Fruit fly (Drosophila melanogaster) whole organism, embryonic: Measurements from ENCODE around the gene CG14230.

ENCODE experiments used
- Aef1 ChIP-seq: fragments of 200-800 bp; sonication (Bioruptor generic); IDR thresholded peaks from 3 replicates; pipeline ENCODE4 v1.3.6; 2022; ENCODE audit warnings: missing biosample characterization, missing genetic modification characterization
- BtbVII ChIP-seq: fragments of 200-800 bp; sonication (Bioruptor generic); optimal IDR thresholded peaks from 3 replicates; lab custom pipeline; 2017; ENCODE audit warnings: missing biosample characterization, mild to moderate bottlenecking, missing genetic modification characterization
- CG10209 ChIP-seq: fragments of 200-800 bp; sonication (Bioruptor generic); optimal IDR thresholded peaks from 3 replicates; lab custom pipeline; 2017; ENCODE audit warnings: missing biosample characterization, mild to moderate bottlenecking, missing genetic modification characterization, missing genetic modification reagents
- CG12744 ChIP-seq: fragments of 200-800 bp; sonication (Bioruptor generic); optimal IDR thresholded peaks from 2 replicates; lab custom pipeline; 2016; ENCODE audit warnings: missing biosample characterization, missing genetic modification characterization
- CG13287 ChIP-seq: fragments of 200-800 bp; sonication (Bioruptor generic); IDR thresholded peaks from 2 replicates; pipeline ENCODE4 v1.3.6; 2022; ENCODE audit warnings: missing biosample characterization, missing genetic modification characterization; ENCODE audit not compliant: partially characterized antibody
- CG13624 ChIP-seq: fragments of 200-800 bp; sonication (Bioruptor generic); optimal IDR thresholded peaks from 2 replicates; lab custom pipeline; 2016; ENCODE audit warnings: missing biosample characterization, missing genetic modification characterization
- CG14441 ChIP-seq: fragments of 200-800 bp; sonication (Bioruptor generic); IDR thresholded peaks from 2 replicates; pipeline ENCODE4 v1.3.6; 2022; ENCODE audit warnings: missing biosample characterization, missing genetic modification characterization
- CG15269 ChIP-seq: fragments of 200-800 bp; sonication (Bioruptor generic); optimal IDR thresholded peaks from 2 replicates; lab custom pipeline; 2018; ENCODE audit warnings: missing biosample characterization, mild to moderate bottlenecking, missing genetic modification characterization, moderate library complexity
- CG15479 ChIP-seq: fragments of 200-800 bp; sonication (Bioruptor generic); optimal IDR thresholded peaks from 3 replicates; lab custom pipeline; 2019; ENCODE audit warnings: missing biosample characterization, mild to moderate bottlenecking, missing genetic modification characterization, moderate library complexity
- CG15514 ChIP-seq: fragments of 200-800 bp; sonication (Bioruptor generic); optimal IDR thresholded peaks from 3 replicates; lab custom pipeline; 2017; ENCODE audit warnings: missing biosample characterization, missing genetic modification characterization, mild to moderate bottlenecking, moderate library complexity, missing genetic modification reagents
- CG15601 ChIP-seq: fragments of 200-800 bp; sonication (Bioruptor generic); optimal IDR thresholded peaks from 3 replicates; lab custom pipeline; 2019; ENCODE audit warnings: missing biosample characterization, mild to moderate bottlenecking, missing genetic modification characterization, moderate library complexity
- CG17328 ChIP-seq: fragments of 200-800 bp; sonication (Bioruptor generic); IDR thresholded peaks from 2 replicates; pipeline ENCODE4 v1.3.6; 2022; ENCODE audit warnings: missing biosample characterization, missing genetic modification characterization
- CG17612 ChIP-seq: fragments of 200-800 bp; sonication (Bioruptor generic); IDR thresholded peaks from 2 replicates; pipeline ENCODE4 v1.3.6; 2022; ENCODE audit warnings: missing biosample characterization, missing genetic modification characterization
- CG30403 ChIP-seq: fragments of 200-800 bp; sonication (Bioruptor generic); optimal IDR thresholded peaks from 3 replicates; lab custom pipeline; 2016; ENCODE audit warnings: missing biosample characterization, missing genetic modification characterization
- CG31365 ChIP-seq: fragments of 200-800 bp; sonication (Bioruptor generic); optimal IDR thresholded peaks from 2 replicates; lab custom pipeline; 2018; ENCODE audit warnings: missing biosample characterization, mild to moderate bottlenecking, missing genetic modification characterization
- CG32772 ChIP-seq: fragments of 200-800 bp; sonication (Bioruptor generic); IDR thresholded peaks from 2 replicates; pipeline ENCODE4 v1.3.6; 2022; ENCODE audit warnings: missing biosample characterization, missing genetic modification characterization
- CG6272 ChIP-seq: fragments of 200-800 bp; sonication (Bioruptor generic); IDR thresholded peaks from 2 replicates; pipeline ENCODE4 v1.3.6; 2022; ENCODE audit warnings: missing biosample characterization, missing genetic modification characterization
- CG6689 ChIP-seq: fragments of 200-800 bp; sonication (Bioruptor generic); IDR thresholded peaks from 2 replicates; pipeline ENCODE4 v1.3.6; 2022; ENCODE audit warnings: missing biosample characterization, missing genetic modification characterization
- CG7372 ChIP-seq: fragments of 200-800 bp; sonication (Bioruptor generic); IDR thresholded peaks from 2 replicates; pipeline ENCODE4 v1.3.6; 2022; ENCODE audit warnings: missing biosample characterization, missing genetic modification characterization
- CG7928 ChIP-seq: fragments of 200-800 bp; sonication (Bioruptor generic); optimal IDR thresholded peaks from 2 replicates; lab custom pipeline; 2017; ENCODE audit warnings: missing biosample characterization, mild to moderate bottlenecking, missing genetic modification characterization
- CG7963 ChIP-seq: fragments of 200-800 bp; sonication (Bioruptor generic); IDR thresholded peaks from 3 replicates; pipeline ENCODE4 v1.3.6; 2022; ENCODE audit warnings: missing biosample characterization, missing genetic modification characterization; ENCODE audit not compliant: partially characterized antibody
- CG9817 ChIP-seq: fragments of 200-800 bp; sonication (Bioruptor generic); optimal IDR thresholded peaks from 2 replicates; lab custom pipeline; 2018; ENCODE audit warnings: missing biosample characterization, mild to moderate bottlenecking, missing genetic modification characterization, moderate library complexity
- CG9932 ChIP-seq: fragments of 200-800 bp; sonication (Bioruptor generic); IDR thresholded peaks from 2 replicates; pipeline ENCODE4 v1.3.6; 2022; ENCODE audit warnings: missing biosample characterization, missing genetic modification characterization
- Drgx ChIP-seq: fragments of 200-800 bp; sonication (Bioruptor generic); IDR thresholded peaks from 2 replicates; pipeline ENCODE4 v1.3.6; 2022; ENCODE audit warnings: missing biosample characterization, missing genetic modification characterization
- HHEX ChIP-seq: fragments of 200-800 bp; sonication (Bioruptor generic); optimal IDR thresholded peaks from 3 replicates; lab custom pipeline; 2017; ENCODE audit warnings: missing biosample characterization, mild to moderate bottlenecking, missing genetic modification characterization, missing genetic modification reagents
- Mad ChIP-seq: fragments of 200-800 bp; sonication (Bioruptor generic); optimal IDR thresholded peaks from 2 replicates; lab custom pipeline; 2016; ENCODE audit warnings: missing biosample characterization, missing genetic modification characterization
- Oli ChIP-seq: fragments of 200-800 bp; sonication (Bioruptor generic); optimal IDR thresholded peaks from 2 replicates; lab custom pipeline; 2018; ENCODE audit warnings: missing biosample characterization, mild to moderate bottlenecking, missing genetic modification characterization, moderate library complexity
- Opbp ChIP-seq: fragments of 200-800 bp; sonication (Bioruptor generic); IDR thresholded peaks from 3 replicates; pipeline ENCODE4 v1.3.6; 2022; ENCODE audit warnings: missing biosample characterization, missing genetic modification characterization; ENCODE audit not compliant: partially characterized antibody
- Optix ChIP-seq: fragments of 200-800 bp; sonication (Bioruptor generic); IDR thresholded peaks from 3 replicates; pipeline ENCODE4 v1.3.6; 2022; ENCODE audit warnings: missing biosample characterization, missing genetic modification characterization
- PHDP ChIP-seq: fragments of 200-800 bp; sonication (Bioruptor generic); optimal IDR thresholded peaks from 3 replicates; lab custom pipeline; 2018; ENCODE audit warnings: missing biosample characterization, mild to moderate bottlenecking, missing genetic modification characterization, moderate library complexity
- Rfx ChIP-seq: fragments of 200-800 bp; sonication (Bioruptor generic); IDR thresholded peaks from 2 replicates; pipeline ENCODE4 v1.3.6; 2022; ENCODE audit warnings: missing biosample characterization, missing genetic modification characterization
- Sin3A ChIP-seq: fragments of >200 bp; optimal IDR thresholded peaks from 2 replicates; lab custom pipeline; 2018
- br ChIP-seq: fragments of >200 bp; optimal IDR thresholded peaks from 2 replicates; lab custom pipeline; 2017
- gcm ChIP-seq: fragments of 200-800 bp; sonication (Bioruptor generic); optimal IDR thresholded peaks from 2 replicates; lab custom pipeline; 2019; ENCODE audit warnings: missing biosample characterization, mild to moderate bottlenecking, missing genetic modification characterization, moderate library complexity
- gem ChIP-seq: fragments of 200-800 bp; sonication (Bioruptor generic); optimal IDR thresholded peaks from 2 replicates; lab custom pipeline; 2019; ENCODE audit warnings: missing biosample characterization, mild to moderate bottlenecking, missing genetic modification characterization, moderate library complexity
- gsb-n ChIP-seq: fragments of 200-800 bp; sonication (Bioruptor generic); optimal IDR thresholded peaks from 3 replicates; lab custom pipeline; 2018; ENCODE audit warnings: missing biosample characterization, mild to moderate bottlenecking, missing genetic modification characterization
- insv ChIP-seq, 2 experiments: fragments of 200-800 bp; sonication (Bioruptor generic); optimal IDR thresholded peaks; 3 replicates each; lab custom pipeline; 2016 to 2018; ENCODE audit warnings: missing biosample characterization in 2 of 2, missing genetic modification characterization in 2 of 2
- inv ChIP-seq: fragments of 200-800 bp; sonication (Bioruptor generic); IDR thresholded peaks from 2 replicates; pipeline ENCODE4 v1.3.6; 2022; ENCODE audit warnings: missing biosample characterization, missing genetic modification characterization; ENCODE audit not compliant: partially characterized antibody
- jigr1 ChIP-seq: fragments of 200-800 bp; sonication (Bioruptor generic); IDR thresholded peaks from 3 replicates; pipeline ENCODE4 v1.3.6; 2022; ENCODE audit warnings: missing biosample characterization, missing genetic modification characterization
- lmd ChIP-seq: fragments of 200-800 bp; sonication (Bioruptor generic); IDR thresholded peaks from 2 replicates; pipeline ENCODE4 v1.3.6; 2022; ENCODE audit warnings: missing biosample characterization, missing genetic modification characterization
- onecut ChIP-seq: fragments of 200-800 bp; sonication (Bioruptor generic); IDR thresholded peaks from 2 replicates; pipeline ENCODE4 v1.3.6; 2022; ENCODE audit warnings: missing biosample characterization, missing genetic modification characterization
- repo ChIP-seq: fragments of 200-800 bp; sonication (Bioruptor generic); optimal IDR thresholded peaks from 2 replicates; lab custom pipeline; 2016; ENCODE audit warnings: missing biosample characterization, missing genetic modification characterization
- sd ChIP-seq: fragments of 200-800 bp; sonication (Bioruptor generic); optimal IDR thresholded peaks from 3 replicates; lab custom pipeline; 2018; ENCODE audit warnings: missing biosample characterization, mild to moderate bottlenecking, missing genetic modification characterization, moderate library complexity
- slbo ChIP-seq: fragments of 200-800 bp; sonication (Bioruptor generic); IDR thresholded peaks from 2 replicates; pipeline ENCODE4 v1.3.6; 2022; ENCODE audit warnings: missing biosample characterization, missing genetic modification characterization
- sqz ChIP-seq: fragments of 200-800 bp; sonication (Bioruptor generic); optimal IDR thresholded peaks from 3 replicates; lab custom pipeline; 2018; ENCODE audit warnings: missing biosample characterization, mild to moderate bottlenecking, missing genetic modification characterization
- tap ChIP-seq: fragments of 200-800 bp; optimal IDR thresholded peaks from 3 replicates; lab custom pipeline; 2019; ENCODE audit warnings: missing biosample characterization, mild to moderate bottlenecking, missing genetic modification characterization, moderate library complexity
- tll ChIP-seq, 2 experiments: fragments of 200-800 bp in 1 of 2; fragments of >200 bp in 1 of 2; sonication (Bioruptor generic) in 1 of 2; optimal IDR thresholded peaks; 2 replicates each; lab custom pipeline; 2017 to 2019; ENCODE audit warnings: missing biosample characterization in 2 of 2, missing genetic modification characterization in 2 of 2, mild to moderate bottlenecking in 1 of 2, moderate library complexity in 1 of 2
- zen ChIP-seq: fragments of 200-800 bp; sonication (Bioruptor generic); optimal IDR thresholded peaks from 3 replicates; lab custom pipeline; 2018; ENCODE audit warnings: missing biosample characterization, mild to moderate bottlenecking, missing genetic modification characterization, moderate library complexity

Gene CG14230

DNA sequence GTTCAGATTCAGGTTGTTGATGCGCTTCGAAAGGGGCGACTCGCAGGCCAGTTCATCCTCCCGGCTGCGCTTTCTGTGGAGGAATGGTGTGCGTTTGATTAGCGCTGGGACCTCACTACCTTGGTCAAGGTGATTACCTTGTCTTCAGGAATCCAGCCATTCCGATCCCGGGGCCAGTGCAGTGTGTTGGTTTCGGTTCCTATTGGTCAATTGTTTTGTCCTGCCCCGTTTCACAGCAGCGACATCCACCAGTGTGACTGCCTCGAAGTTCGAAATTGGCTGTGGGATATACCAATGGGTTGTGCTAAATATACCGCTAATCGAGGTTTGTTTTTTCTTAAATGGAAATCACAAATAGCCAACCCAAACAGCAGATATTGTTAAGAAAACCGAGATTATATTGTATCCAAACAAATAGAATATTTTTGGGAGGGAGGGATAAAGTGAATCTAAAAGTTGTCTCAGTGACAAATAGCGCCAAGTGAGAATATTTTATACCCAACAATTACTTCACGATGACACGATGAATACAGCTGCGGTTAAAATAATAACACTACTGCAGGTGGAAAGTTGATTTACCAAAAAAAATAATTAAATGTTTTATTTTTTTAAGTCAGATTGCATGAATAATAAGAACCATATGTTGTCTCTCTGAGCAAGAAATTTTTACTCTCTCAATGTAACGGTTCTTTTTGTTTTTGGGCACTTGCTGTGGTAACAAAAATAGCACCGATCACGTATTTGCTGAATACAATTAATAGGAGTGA is 9.0 kb upstream of the CG14230 start, which contains the start of gene CG14229 (continued):
- peak; percentile 29; the same call in 1 of the 2 replicates for TF ChIP-seq Drgx (GFP tag; lab: Robert Waterston, UW)
- TF ChIP-seq CG6689 (GFP tag; lab: Robert Waterston, UW), result peak; percentile 77
- no peak for TF ChIP-seq Rfx (GFP tag; lab: Robert Waterston, UW)
- no peak for TF ChIP-seq CG13624 (GFP tag; lab: Kevin White, UChicago)
- peak; percentile 23 for TF ChIP-seq CG30403 (GFP tag; lab: Kevin White, UChicago)
- TF ChIP-seq lmd (GFP tag; lab: Robert Waterston, UW), result peak; percentile 38; the same call in 1 of the 2 replicates
- TF ChIP-seq CG15514 (GFP tag; lab: Kevin White, UChicago), result no peak
- no peak for TF ChIP-seq CG12744 (GFP tag; lab: Kevin White, UChicago)
- no peak for TF ChIP-seq gsb-n (tag; lab: Kevin White, UChicago)
- TF ChIP-seq repo, result no peak
- no peak for TF ChIP-seq gcm
- no peak for TF ChIP-seq CG31365 (tag; lab: Kevin White, UChicago)
- no peak for TF ChIP-seq CG7963 (GFP tag; lab: Robert Waterston, UW)
- no peak for TF ChIP-seq CG17328
- no peak for TF ChIP-seq inv (GFP tag; lab: Robert Waterston, UW)
- TF ChIP-seq CG15269 (tag; lab: Kevin White, UChicago), result peak; percentile 2
- TF ChIP-seq br (lab: Kevin White, UChicago), result no peak
- TF ChIP-seq CG17612 (GFP tag; lab: Robert Waterston, UW), result no peak
- TF ChIP-seq CG7928 (GFP tag; lab: Kevin White, UChicago), result no peak
- TF ChIP-seq CG32772 (GFP tag; lab: Robert Waterston, UW), result 0 out of 2 replicates have a peak, but pooled peaks have one; percentile 17
- no peak for TF ChIP-seq CG9817 (tag; lab: Kevin White, UChicago)
- TF ChIP-seq zen (tag; lab: Kevin White, UChicago), result no peak
- peak; percentile 38 for TF ChIP-seq gem
- no peak for TF ChIP-seq CG7372 (GFP tag; lab: Robert Waterston, UW)

DNA sequence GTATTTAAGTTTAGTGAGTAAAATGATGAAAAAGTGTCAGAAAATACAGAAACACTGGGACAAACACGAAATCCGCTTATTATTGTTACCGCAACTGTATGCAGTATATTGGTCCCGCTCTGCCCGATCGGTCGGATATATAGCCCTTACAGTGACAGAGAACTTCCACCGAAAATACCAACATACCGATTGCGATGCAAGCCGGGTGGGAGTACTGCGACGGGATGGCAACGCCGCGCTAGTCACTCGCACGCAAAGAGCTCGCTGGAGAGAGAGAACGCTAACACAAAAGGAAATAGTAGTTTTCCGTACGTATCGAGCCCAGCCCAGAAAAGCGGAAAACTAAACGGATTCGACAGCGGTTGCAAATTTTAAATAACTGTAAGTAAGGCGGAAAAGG is 7.1 kb upstream of the CG14230 start, which contains the start of gene Cdc42:
TSS of gene Cdc42 (plus strand) at position 247 of the 400 bp plus-strand sequence.
- TF ChIP-seq CG7372 (GFP tag; lab: Robert Waterston, UW) (no peak), Sin3A (lab: Kevin White, UChicago) (no peak), Oli (tag; lab: Kevin White, UChicago) (no peak), CG15601 (no peak), Optix (no peak), insv (GFP tag; optimal IDR thresholded peaks at IDR 0.05; lab: Kevin White, UChicago) (no peak), sqz (GFP tag; lab: Kevin White, UChicago) (no peak), CG14441 (GFP tag; lab: Robert Waterston, UW) (no peak), CG9932 (GFP tag; lab: Robert Waterston, UW) (peak; percentile 41; the same call in 1 of the 2 replicates), CG13287 (GFP tag; lab: Robert Waterston, UW) (peak; percentile 24; the same call in 1 of the 2 replicates), PHDP (tag; lab: Kevin White, UChicago) (no peak), Opbp (no peak), CG9817 (tag; lab: Kevin White, UChicago) (no peak), repo (no peak), CG10209 (no peak), HHEX (GFP tag; lab: Kevin White, UChicago) (no peak), tll (GFP tag; optimal IDR thresholded peaks at IDR 0.05; lab: Kevin White, UChicago) (no peak), Mad (GFP tag; lab: Kevin White, UChicago) (no peak), gcm (no peak), CG7928 (GFP tag; lab: Kevin White, UChicago) (no peak), onecut (GFP tag; lab: Robert Waterston, UW) (no peak), BtbVII (GFP tag; lab: Kevin White, UChicago) (no peak), jigr1 (no peak), slbo (GFP tag; lab: Robert Waterston, UW) (peak; percentile 21; the same call in 1 of the 2 replicates), sd (tag; lab: Kevin White, UChicago) (peak; percentile 2), Aef1 (GFP tag; lab: Robert Waterston, UW) (no peak), CG15479 (no peak), tap (tag; lab: Kevin White, UChicago) (no peak), CG6272 (no peak)
